Fruit fly (Drosophila melanogaster) whole organism, adult: Measurements from ENCODE around the gene CG32074.

Source experiments
- CG12768 ChIP-seq: fragments of 200-800 bp; sonication (Bioruptor generic); optimal IDR thresholded peaks from 2 replicates; lab custom pipeline; 2017; ENCODE audit warnings: missing biosample characterization, missing genetic modification characterization, mild to moderate bottlenecking, moderate library complexity, missing genetic modification reagents
- CG1620 ChIP-seq: fragments of 200-800 bp; sonication (Bioruptor generic); optimal IDR thresholded peaks from 2 replicates; lab custom pipeline; 2016; ENCODE audit warnings: missing biosample characterization, missing genetic modification characterization
- Mnt ChIP-seq: fragments of 200-800 bp; sonication (Bioruptor generic); optimal IDR thresholded peaks from 2 replicates; lab custom pipeline; 2016; ENCODE audit warnings: missing biosample characterization, mild to moderate bottlenecking, missing genetic modification characterization
- bab1 ChIP-seq: fragments of 200-800 bp; sonication (Bioruptor generic); optimal IDR thresholded peaks from 3 replicates; lab custom pipeline; 2019; ENCODE audit warnings: missing biosample characterization, mild to moderate bottlenecking, missing genetic modification characterization, moderate library complexity
- cnc ChIP-seq, 2 experiments: fragments of >200 bp; optimal IDR thresholded peaks; 2 replicates each; lab custom pipeline; 2017
- ovo ChIP-seq: fragments of 200-800 bp; sonication (Bioruptor generic); optimal IDR thresholded peaks from 2 replicates; lab custom pipeline; 2016; ENCODE audit warnings: missing biosample characterization, missing genetic modification characterization
- pad ChIP-seq: fragments of 200-800 bp; sonication (Bioruptor generic); optimal IDR thresholded peaks from 3 replicates; lab custom pipeline; 2017; ENCODE audit warnings: missing biosample characterization, missing genetic modification characterization, mild to moderate bottlenecking, moderate library complexity, missing genetic modification reagents
- tj ChIP-seq: fragments of 200-800 bp; sonication (Bioruptor generic); optimal IDR thresholded peaks from 3 replicates; lab custom pipeline; 2017; ENCODE audit warnings: missing biosample characterization, mild to moderate bottlenecking, missing genetic modification characterization, moderate library complexity

- no peak for TF ChIP-seq ovo
- no peak for TF ChIP-seq CG1620 (GFP tag; lab: Kevin White, UChicago)
- TF ChIP-seq Mnt (GFP tag; lab: Kevin White, UChicago), result peak; percentile 46
- TF ChIP-seq bab1 (GFP tag; lab: Kevin White, UChicago), result peak; percentile 69
- no peak for TF ChIP-seq tj (GFP tag; lab: Kevin White, UChicago)
- no peak for TF ChIP-seq cnc (optimal IDR thresholded peaks at IDR 0.05; lab: Kevin White, UChicago)
- no peak for TF ChIP-seq CG12768 (GFP tag; lab: Kevin White, UChicago)
- no peak for TF ChIP-seq pad (GFP tag; lab: Kevin White, UChicago)
Observed at dm6 chr3L:11135846-11136245, 3.7 kb upstream of the CG32074 start, which contains the start of gene IRSp53.
